Fruit fly (Drosophila melanogaster): ENCODE measurements around the gene Sras.

Sras gene

DNA sequence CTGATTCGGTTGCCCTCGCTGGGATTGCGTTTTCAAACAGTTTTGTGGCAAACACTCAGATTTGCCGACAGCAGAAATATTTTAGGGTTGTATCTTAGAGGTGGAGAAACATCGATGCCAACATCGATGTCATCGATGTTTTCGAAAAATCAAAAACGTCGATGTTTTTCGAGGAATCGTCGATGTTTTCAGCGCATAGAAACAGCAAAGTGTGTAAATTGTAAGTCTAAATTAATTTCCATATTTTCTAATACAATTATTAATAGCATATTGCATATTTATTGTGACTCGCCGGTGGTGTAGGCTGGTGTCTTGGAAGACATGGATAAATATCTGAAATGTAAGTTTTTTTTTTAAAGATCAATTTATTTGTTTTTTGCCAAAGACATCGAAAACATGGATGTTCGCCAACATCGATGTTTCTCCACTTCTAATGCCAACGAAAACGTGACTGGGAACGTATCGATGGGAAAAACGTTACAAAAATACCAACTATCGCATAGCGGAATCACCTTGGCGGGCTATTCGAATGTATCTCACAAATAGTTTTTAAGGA, 40.4 kb downstream of the Sras start, which contains the start of gene TM9SF3 (continued):
- TF ChIP-seq hbn (GFP tag; IDR thresholded peaks at IDR 0.05; ENCODE audit: partially characterized antibody) (peak; percentile 68), abd-A (tag; optimal IDR thresholded peaks at IDR 0.05) (no peak), mld (GFP tag; IDR thresholded peaks at IDR 0.05; ENCODE audit: partially characterized antibody) (peak; percentile 65), CG11560 (tag; IDR thresholded peaks at IDR 0.05) (no peak), usp (GFP tag; optimal IDR thresholded peaks at IDR 0.05) (no peak), C15 (GFP tag; IDR thresholded peaks at IDR 0.05) (no peak), repo (GFP tag; optimal IDR thresholded peaks at IDR 0.05) (no peak), CG10321 (GFP tag; IDR thresholded peaks at IDR 0.05) (no peak), CG18011 (GFP tag; optimal IDR thresholded peaks at IDR 0.05) (no peak), dan (GFP tag; IDR thresholded peaks at IDR 0.05) (no peak), sob (GFP tag; IDR thresholded peaks at IDR 0.05) (no peak), Dad (GFP tag; optimal IDR thresholded peaks at IDR 0.05) (no peak), CG31441 (GFP tag; IDR thresholded peaks at IDR 0.05) (peak; percentile 87), ranshi (GFP tag; IDR thresholded peaks at IDR 0.05) (no peak), CG9797 (GFP tag; optimal IDR thresholded peaks at IDR 0.05) (peak; percentile 3), CG34224 (GFP tag; IDR thresholded peaks at IDR 0.05; ENCODE audit: partially characterized antibody) (peak; percentile 84), chinmo (GFP tag; IDR thresholded peaks at IDR 0.05; ENCODE audit: partially characterized antibody) (0 out of 4 replicates have a peak, but pooled peaks have one; percentile 38), Neu2 (GFP tag; optimal IDR thresholded peaks at IDR 0.05; ENCODE audit: borderline replicate concordance) (no peak), CrebB (tag; optimal IDR thresholded peaks at IDR 0.05) (no peak), Jarid2 (GFP tag; optimal IDR thresholded peaks at IDR 0.05) (peak; percentile 4), CG6765 (GFP tag; optimal IDR thresholded peaks at IDR 0.05) (no peak), E2f1 (GFP tag; IDR thresholded peaks at IDR 0.05) (no peak), maf-S (GFP tag; optimal IDR thresholded peaks at IDR 0.05) (no peak), Aef1 (GFP tag; IDR thresholded peaks at IDR 0.05) (no peak), ato (GFP tag; IDR thresholded peaks at IDR 0.05; ENCODE audit: partially characterized antibody) (peak; percentile 63), al (GFP tag; IDR thresholded peaks at IDR 0.05) (no peak), Trl (optimal IDR thresholded peaks at IDR 0.05) (no peak), Trl (GFP tag; optimal IDR thresholded peaks at IDR 0.05) (no peak), CG17186 (GFP tag; optimal IDR thresholded peaks at IDR 0.05) (peak; percentile 57), CTCF (GFP tag; optimal IDR thresholded peaks at IDR 0.05) (peak; percentile 13), Stat92E (GFP tag; optimal IDR thresholded peaks at IDR 0.05) (no peak), luna (GFP tag; optimal IDR thresholded peaks at IDR 0.05) (no peak), CG17568 (GFP tag; optimal IDR thresholded peaks at IDR 0.05) (no peak), CG14710 (tag; optimal IDR thresholded peaks at IDR 0.05) (peak; percentile 68), cad (GFP tag; optimal IDR thresholded peaks at IDR 0.05) (no peak), toy (GFP tag; IDR thresholded peaks at IDR 0.05) (no peak), CG6813 (GFP tag; optimal IDR thresholded peaks at IDR 0.05) (no peak), CG8765 (GFP tag; IDR thresholded peaks at IDR 0.05) (no peak), Oli (tag; optimal IDR thresholded peaks at IDR 0.05) (no peak), CG13424 (tag; optimal IDR thresholded peaks at IDR 0.05) (no peak), pros (GFP tag; optimal IDR thresholded peaks at IDR 0.05) (no peak), Dp (GFP tag; optimal IDR thresholded peaks at IDR 0.05) (peak; percentile 91), CG4328 (GFP tag; optimal IDR thresholded peaks at IDR 0.05) (no peak), mirr (GFP tag; optimal IDR thresholded peaks at IDR 0.05) (no peak), NC2β (GFP tag; optimal IDR thresholded peaks at IDR 0.05) (no peak), Hsf (GFP tag; optimal IDR thresholded peaks at IDR 0.05) (peak; percentile 56), lola (GFP tag; optimal IDR thresholded peaks at IDR 0.05) (peak in 1 of 3 experiments; percentile 26), sens (GFP tag) (peak; percentile 88), CG16863 (GFP tag; optimal IDR thresholded peaks at IDR 0.05) (no peak), D (optimal IDR thresholded peaks at IDR 0.05) (no peak), D (GFP tag; optimal IDR thresholded peaks at IDR 0.05) (no peak)
